Fruit fly (Drosophila melanogaster): ENCODE results near the gene CG13933.
A peak's percentile ranks its signal among the peaks of the same experiment; 100 is the strongest.

The CG13933 gene

DNA sequence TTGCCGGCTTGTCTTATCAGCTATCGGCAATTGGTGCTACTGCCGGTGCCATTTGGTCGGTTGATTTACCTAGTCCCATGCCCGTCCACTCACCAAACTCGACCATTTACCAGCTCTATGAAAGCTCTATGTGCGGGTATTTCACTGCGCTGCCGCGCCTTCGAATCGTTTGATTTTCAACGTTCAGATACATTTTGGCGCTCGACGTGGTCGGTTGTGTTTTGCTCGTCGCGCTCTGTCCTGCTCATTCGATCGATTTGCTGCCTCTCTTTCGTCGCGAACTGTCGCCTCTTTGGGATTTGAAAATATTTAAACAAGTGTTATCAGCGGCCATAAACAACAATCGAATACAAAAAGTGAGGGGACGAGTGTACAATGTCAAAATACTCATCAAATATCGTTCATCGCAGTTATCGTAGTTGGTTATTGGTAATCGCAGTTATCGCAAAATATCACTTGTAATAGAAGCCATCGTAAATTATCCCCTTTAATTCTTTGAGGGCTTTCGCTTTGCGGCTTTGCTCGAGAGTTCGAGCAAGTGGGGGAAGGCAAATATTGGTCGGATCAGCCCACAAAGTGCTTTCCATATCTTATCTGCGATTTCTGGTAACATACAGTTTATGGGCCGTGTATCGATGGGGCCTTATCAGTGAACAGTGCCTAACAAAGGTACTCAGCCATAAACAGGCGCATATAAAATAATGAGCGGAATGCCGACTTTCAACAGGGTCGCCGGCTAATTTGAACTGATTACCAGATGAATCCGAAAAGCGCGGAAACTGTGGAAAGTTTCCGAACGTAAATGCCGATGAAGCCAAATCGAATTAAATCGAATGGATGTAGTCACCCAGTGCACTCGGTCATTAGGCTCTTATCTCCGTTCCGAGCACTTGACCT lies 33.0 kb downstream of the CG13933 start (continued):
- TF ChIP-seq CG1603 (tag; optimal IDR thresholded peaks at IDR 0.05) (no peak), zfh1 (GFP tag; IDR thresholded peaks at IDR 0.05) (no peak), CG16815 (GFP tag; optimal IDR thresholded peaks at IDR 0.05) (no peak), CG2875 (GFP tag; optimal IDR thresholded peaks at IDR 0.05) (no peak), CG30431 (GFP tag; optimal IDR thresholded peaks at IDR 0.05) (no peak), Med (GFP tag) (peak; percentile 85), CG17802 (tag; optimal IDR thresholded peaks at IDR 0.05) (no peak), sima (GFP tag; optimal IDR thresholded peaks at IDR 0.05) (no peak), pfk (GFP tag; optimal IDR thresholded peaks at IDR 0.05) (peak; percentile 25), Atf6 (GFP tag; IDR thresholded peaks at IDR 0.05) (no peak; the same call in 1 of the 2 replicates), unpg (GFP tag; optimal IDR thresholded peaks at IDR 0.05) (no peak), Lhr (GFP tag; optimal IDR thresholded peaks at IDR 0.05) (no peak), wor (GFP tag; IDR thresholded peaks at IDR 0.05) (no peak), Atf-2 (GFP tag; optimal IDR thresholded peaks at IDR 0.05) (no peak), ttk (GFP tag; IDR thresholded peaks at IDR 0.05) (no peak), ro (GFP tag; IDR thresholded peaks at IDR 0.05) (no peak), Antp (GFP tag; optimal IDR thresholded peaks at IDR 0.05) (no peak), CG14710 (tag; optimal IDR thresholded peaks at IDR 0.05) (no peak), zf30C (GFP tag; optimal IDR thresholded peaks at IDR 0.05) (no peak), HLHmδ (GFP tag; optimal IDR thresholded peaks at IDR 0.05) (no peak), Fer3 (tag; optimal IDR thresholded peaks at IDR 0.05) (no peak), CG4707 (GFP tag; optimal IDR thresholded peaks at IDR 0.05) (no peak), CG7556 (GFP tag; optimal IDR thresholded peaks at IDR 0.05) (no peak), tap (tag; optimal IDR thresholded peaks at IDR 0.05) (no peak), BEAF-32 (GFP tag; optimal IDR thresholded peaks at IDR 0.05) (peak; percentile 28), CG4404 (GFP tag; IDR thresholded peaks at IDR 0.05) (no peak), CG15073 (GFP tag; optimal IDR thresholded peaks at IDR 0.05) (no peak), HmgZ (tag; optimal IDR thresholded peaks at IDR 0.05) (peak; percentile 22), tup (GFP tag; optimal IDR thresholded peaks at IDR 0.05) (no peak), Hr51 (GFP tag; optimal IDR thresholded peaks at IDR 0.05) (no peak), Camta (GFP tag; optimal IDR thresholded peaks at IDR 0.05) (no peak), knrl (GFP tag; IDR thresholded peaks at IDR 0.05; ENCODE audit: partially characterized antibody) (no peak), ap (GFP tag; IDR thresholded peaks at IDR 0.05) (no peak), CG11723 (GFP tag; optimal IDR thresholded peaks at IDR 0.05) (no peak), HmgD (GFP tag; optimal IDR thresholded peaks at IDR 0.05) (no peak), pum (GFP tag; optimal IDR thresholded peaks at IDR 0.05) (no peak), Hmr (GFP tag; optimal IDR thresholded peaks at IDR 0.05) (peak; percentile 37), CG6175 (GFP tag; IDR thresholded peaks at IDR 0.05) (no peak), CG9876 (GFP tag; optimal IDR thresholded peaks at IDR 0.05) (no peak), Sox102F (GFP tag; optimal IDR thresholded peaks at IDR 0.05) (no peak), Hr3 (GFP tag; optimal IDR thresholded peaks at IDR 0.05) (no peak), gcm (GFP tag; optimal IDR thresholded peaks at IDR 0.05) (no peak), eve (GFP tag; optimal IDR thresholded peaks at IDR 0.05) (no peak), grau (tag; optimal IDR thresholded peaks at IDR 0.05) (no peak), sens (GFP tag) (peak; percentile 86), Opbp (GFP tag; IDR thresholded peaks at IDR 0.05; ENCODE audit: partially characterized antibody) (no peak), CoRest (tag; optimal IDR thresholded peaks at IDR 0.05) (no peak), CG12391 (tag; optimal IDR thresholded peaks at IDR 0.05) (no peak), CG6813 (GFP tag; optimal IDR thresholded peaks at IDR 0.05) (no peak)
